Worm (Caenorhabditis elegans) whole organism, L4 larva: ENCODE data around the gene K08E4.2.

ENCODE experiments used
- Y105C5A.15 ChIP-seq: fragments of 200-800 bp; sonication (Bioruptor generic); IDR thresholded peaks from 2 replicates; pipeline ENCODE4 v1.3.6; 2022; ENCODE audit warnings: missing genetic modification characterization, missing compliant biosample characterization
- egl-27 ChIP-seq: sonication (generic microtip); optimal IDR thresholded peaks from 3 replicates; lab custom pipeline; 2017; ENCODE audit warnings: missing biosample characterization, missing genetic modification reagents, missing genetic modification characterization
- egl-43 ChIP-seq: fragments of 200-800 bp; sonication (Bioruptor generic); IDR thresholded peaks from 2 replicates; pipeline ENCODE4 v1.3.6; 2022; ENCODE audit warnings: missing genetic modification reagents, missing genetic modification characterization, missing compliant biosample characterization
- hlh-30 ChIP-seq: sonication (generic microtip); optimal IDR thresholded peaks from 2 replicates; lab custom pipeline; 2017; ENCODE audit warnings: antibody characterized with exemption, mild to moderate bottlenecking, missing genetic modification characterization, missing compliant biosample characterization; ENCODE audit not compliant: insufficient read depth
- lin-15B ChIP-seq: fragments of 150-350 bp; sonication (generic microtip); optimal IDR thresholded peaks from 3 replicates; lab custom pipeline; 2014; ENCODE audit warnings: missing biosample characterization, missing genetic modification characterization
- lin-38 ChIP-seq: fragments of 200-800 bp; sonication (Bioruptor generic); IDR thresholded peaks from 2 replicates; pipeline ENCODE4 v1.3.6; 2022; ENCODE audit warnings: missing genetic modification reagents, missing genetic modification characterization, missing compliant biosample characterization
- skn-1 ChIP-seq: fragments of 150-350 bp; optimal IDR thresholded peaks from 2 replicates; lab custom pipeline; 2014; ENCODE audit warnings: missing biosample characterization, missing genetic modification characterization
- spr-3 ChIP-seq: fragments of 200-800 bp; sonication (Bioruptor generic); optimal IDR thresholded peaks from 2 replicates; lab custom pipeline; 2018; ENCODE audit warnings: mild to moderate bottlenecking, missing genetic modification characterization, missing compliant biosample characterization

DNA sequence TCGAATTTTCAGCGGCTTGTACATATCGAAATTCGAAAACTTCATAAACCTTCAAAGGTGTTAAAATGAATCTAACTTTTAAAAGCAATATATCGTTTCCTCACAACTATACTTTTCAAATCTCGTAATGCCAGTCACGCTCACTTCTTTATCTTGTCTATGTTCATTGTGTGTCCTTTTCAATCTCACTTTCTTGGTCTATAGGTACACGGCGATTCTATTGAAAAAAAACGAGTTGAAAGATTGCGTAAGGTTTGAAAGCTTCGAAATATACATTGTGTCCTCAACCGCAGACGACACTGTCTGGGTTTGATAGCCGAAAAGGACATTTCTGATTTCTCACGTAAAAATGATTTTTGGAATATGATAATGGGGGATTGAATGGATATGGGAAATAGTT is 37.5 kb downstream of the K08E4.2 start:
- TF ChIP-seq egl-27 (tag; lab: Kevin White, UChicago) (no peak), skn-1 (tag; lab: Kevin White, UChicago) (no peak), lin-15B (tag; lab: Kevin White, UChicago) (no peak), Y105C5A.15 (GFP tag; lab: Robert Waterston, UW) (no peak), lin-38 (GFP tag; lab: Robert Waterston, UW) (no peak), spr-3 (GFP tag; lab: Kevin White, UChicago) (no peak), egl-43 (GFP tag; lab: Robert Waterston, UW) (no peak), hlh-30 (no peak)
